Worm (Caenorhabditis elegans) whole organism, L1 larva: ENCODE results near the gene T04A8.18.
A peak's percentile ranks its signal among the peaks of the same experiment; 100 is the strongest.

Experiments used
- C04F5.9 ChIP-seq: sonication (generic microtip); optimal IDR thresholded peaks from 2 replicates; lab custom pipeline; 2016; ENCODE audit warnings: missing genetic modification characterization, missing compliant biosample characterization
- aha-1 ChIP-seq: fragments of 150-350 bp; optimal IDR thresholded peaks from 2 replicates; lab custom pipeline; 2014; ENCODE audit warnings: missing biosample characterization, missing genetic modification characterization
- alr-1 ChIP-seq: fragments of 200-800 bp; sonication (Bioruptor generic); optimal IDR thresholded peaks from 2 replicates; lab custom pipeline; 2018; ENCODE audit warnings: borderline replicate concordance, mild to moderate bottlenecking, missing genetic modification characterization, missing compliant biosample characterization
- blmp-1 ChIP-seq: fragments of 150-350 bp; optimal IDR thresholded peaks from 2 replicates; lab custom pipeline; 2014; ENCODE audit warnings: missing biosample characterization, missing genetic modification characterization
- ceh-63 ChIP-seq: fragments of 200-800 bp; sonication (Bioruptor generic); optimal IDR thresholded peaks from 2 replicates; lab custom pipeline; 2018; ENCODE audit warnings: mild to moderate bottlenecking, missing genetic modification characterization, missing compliant biosample characterization
- ceh-8 ChIP-seq: fragments of 200-800 bp; sonication (Bioruptor generic); optimal IDR thresholded peaks from 2 replicates; lab custom pipeline; 2018; ENCODE audit warnings: mild to moderate bottlenecking, missing genetic modification characterization, moderate library complexity, missing compliant biosample characterization
- ceh-82 ChIP-seq, 3 experiments: fragments of 150-350 bp in 1 of 3; sonication (generic microtip) in 2 of 3; optimal IDR thresholded peaks; 2 replicates each; lab custom pipeline; 2014 to 2017; ENCODE audit warnings: missing biosample characterization in 3 of 3, missing genetic modification characterization in 3 of 3
- ces-1 ChIP-seq: fragments of 150-350 bp; optimal IDR thresholded peaks from 2 replicates; lab custom pipeline; 2014; ENCODE audit warnings: missing biosample characterization, missing genetic modification reagents, missing genetic modification characterization
- dsc-1 ChIP-seq: sonication (generic microtip); optimal IDR thresholded peaks from 2 replicates; lab custom pipeline; 2016; ENCODE audit warnings: mild to moderate bottlenecking, missing genetic modification characterization, missing compliant biosample characterization
- efl-3 ChIP-seq: fragments of 200-800 bp; sonication (Bioruptor generic); optimal IDR thresholded peaks from 2 replicates; lab custom pipeline; 2018; ENCODE audit warnings: mild to moderate bottlenecking, missing genetic modification characterization, missing compliant biosample characterization
- egl-13 ChIP-seq: sonication (generic microtip); optimal IDR thresholded peaks from 2 replicates; lab custom pipeline; 2016; ENCODE audit warnings: missing genotype, missing genetic modification reagents, missing genetic modification characterization, missing compliant biosample characterization
- egl-27 ChIP-seq, 2 experiments: fragments of 150-350 bp in 1 of 2; sonication (generic microtip); optimal IDR thresholded peaks; 3 replicates each; lab custom pipeline; 2017 to 2018; ENCODE audit warnings: missing biosample characterization in 2 of 2, missing genetic modification characterization in 2 of 2, missing genetic modification reagents in 2 of 2
- elt-2 ChIP-seq: sonication (generic microtip); optimal IDR thresholded peaks from 2 replicates; lab custom pipeline; 2016; ENCODE audit warnings: missing genetic modification characterization, mild to moderate bottlenecking, inconsistent platforms, missing compliant biosample characterization, missing genetic modification reagents
- elt-3 ChIP-seq, 6 experiments: fragments of 150-350 bp in 1 of 6; sonication (generic microtip); optimal IDR thresholded peaks; 2 replicates each; lab custom pipeline; 2017 to 2018; ENCODE audit warnings: missing biosample characterization in 6 of 6, missing genetic modification characterization in 6 of 6, inconsistent platforms in 1 of 6
- ets-5 ChIP-seq: fragments of 200-800 bp; sonication (Bioruptor generic); IDR thresholded peaks from 2 replicates; pipeline ENCODE4 v1.3.6; 2022; ENCODE audit warnings: missing genetic modification characterization, missing compliant biosample characterization
- fkh-10 ChIP-seq: sonication (generic microtip); optimal IDR thresholded peaks from 2 replicates; lab custom pipeline; 2017; ENCODE audit warnings: missing biosample characterization, missing genetic modification reagents, missing genetic modification characterization
- grh-1 ChIP-seq: fragments of 200-800 bp; sonication (Bioruptor generic); IDR thresholded peaks from 2 replicates; pipeline ENCODE4 v1.3.6; 2022; ENCODE audit warnings: missing genetic modification reagents, missing genetic modification characterization, missing compliant biosample characterization
- hlh-17 ChIP-seq: fragments of 200-800 bp; sonication (Bioruptor generic); optimal IDR thresholded peaks from 2 replicates; lab custom pipeline; 2018; ENCODE audit warnings: missing genetic modification characterization, mild to moderate bottlenecking, missing compliant biosample characterization, moderate library complexity, borderline replicate concordance
- hlh-4 ChIP-seq: sonication (generic microtip); optimal IDR thresholded peaks from 2 replicates; lab custom pipeline; 2016; ENCODE audit warnings: mild to moderate bottlenecking, missing genetic modification characterization, missing compliant biosample characterization
- hpl-2 ChIP-seq: fragments of 150-350 bp; optimal IDR thresholded peaks from 2 replicates; lab custom pipeline; 2014; ENCODE audit warnings: missing biosample characterization, missing genetic modification reagents, missing genetic modification characterization
- irx-1 ChIP-seq: sonication (generic microtip); optimal IDR thresholded peaks from 2 replicates; lab custom pipeline; 2016; ENCODE audit warnings: missing genetic modification characterization, missing compliant biosample characterization
- lin-13 ChIP-seq: fragments of 150-350 bp; optimal IDR thresholded peaks from 2 replicates; lab custom pipeline; 2014; ENCODE audit warnings: missing biosample characterization, missing genetic modification reagents, missing genetic modification characterization
- lir-3 ChIP-seq: sonication (generic microtip); optimal IDR thresholded peaks from 2 replicates; lab custom pipeline; 2016; ENCODE audit warnings: mild to moderate bottlenecking, missing genetic modification characterization, moderate library complexity, missing compliant biosample characterization; ENCODE audit not compliant: poor library complexity
- lsy-2 ChIP-seq, 2 experiments: fragments of 150-350 bp; optimal IDR thresholded peaks; 2 replicates each; lab custom pipeline; 2014; ENCODE audit warnings: missing biosample characterization in 2 of 2, missing genetic modification characterization in 2 of 2
- mdl-1 ChIP-seq, 2 experiments: fragments of 150-350 bp; optimal IDR thresholded peaks; 2 replicates each; lab custom pipeline; 2014 to 2017; ENCODE audit warnings: missing biosample characterization in 2 of 2, missing genetic modification characterization in 2 of 2, inconsistent platforms in 1 of 2
- mef-2 ChIP-seq: fragments of 150-350 bp; optimal IDR thresholded peaks from 2 replicates; lab custom pipeline; 2014; ENCODE audit warnings: missing biosample characterization, missing genetic modification characterization
- nhr-11 ChIP-seq: fragments of 150-350 bp; optimal IDR thresholded peaks from 2 replicates; lab custom pipeline; 2014; ENCODE audit warnings: missing biosample characterization, missing genetic modification characterization
- nhr-19 ChIP-seq: fragments of 200-800 bp; sonication (Bioruptor generic); conservative IDR thresholded peaks from 2 replicates; pipeline ENCODE4 v1.3.6; 2022; ENCODE audit warnings: missing genetic modification characterization, missing compliant biosample characterization
- nhr-28 ChIP-seq: fragments of 150-350 bp; optimal IDR thresholded peaks from 2 replicates; lab custom pipeline; 2014; ENCODE audit warnings: missing biosample characterization, missing genetic modification characterization
- nhr-47 ChIP-seq: sonication (generic microtip); optimal IDR thresholded peaks from 2 replicates; lab custom pipeline; 2016; ENCODE audit warnings: mild to moderate bottlenecking, missing genetic modification characterization, moderate library complexity, missing compliant biosample characterization
- nhr-71 ChIP-seq: sonication (generic microtip); optimal IDR thresholded peaks from 2 replicates; lab custom pipeline; 2016; ENCODE audit warnings: mild to moderate bottlenecking, missing genetic modification characterization, moderate library complexity, missing compliant biosample characterization
- nhr-76 ChIP-seq: sonication (generic microtip); optimal IDR thresholded peaks from 2 replicates; lab custom pipeline; 2017; ENCODE audit warnings: missing biosample characterization, missing genetic modification characterization
- nhr-84 ChIP-seq: sonication (generic microtip); optimal IDR thresholded peaks from 2 replicates; lab custom pipeline; 2017; ENCODE audit warnings: missing biosample characterization, missing genetic modification characterization
- nhr-85 ChIP-seq: sonication (generic microtip); peaks from one replicate; lab custom pipeline; 2016; ENCODE audit warnings: missing genetic modification characterization, inconsistent platforms, missing compliant biosample characterization
- pag-3 ChIP-seq: sonication (generic microtip); optimal IDR thresholded peaks from 2 replicates; lab custom pipeline; 2017; ENCODE audit warnings: missing genetic modification characterization, mild to moderate bottlenecking, missing compliant biosample characterization, antibody characterized with exemption, borderline replicate concordance; ENCODE audit not compliant: insufficient read depth
- pqm-1 ChIP-seq: sonication (generic microtip); optimal IDR thresholded peaks from 3 replicates; lab custom pipeline; 2017; ENCODE audit warnings: missing biosample characterization, missing genetic modification characterization
- rnt-1 ChIP-seq: sonication (generic microtip); optimal IDR thresholded peaks from 2 replicates; lab custom pipeline; 2016; ENCODE audit warnings: mild to moderate bottlenecking, missing genetic modification characterization, moderate library complexity, missing compliant biosample characterization
- skn-1 ChIP-seq: fragments of 150-350 bp; optimal IDR thresholded peaks from 2 replicates; lab custom pipeline; 2014; ENCODE audit warnings: missing biosample characterization, missing genetic modification characterization
- snpc-4 ChIP-seq: fragments of 150-350 bp; optimal IDR thresholded peaks from 2 replicates; lab custom pipeline; 2014; ENCODE audit warnings: missing biosample characterization, missing genetic modification characterization
- sox-4 ChIP-seq: sonication (generic microtip); optimal IDR thresholded peaks from 2 replicates; lab custom pipeline; 2016; ENCODE audit warnings: missing genetic modification characterization, missing compliant biosample characterization
- sptf-1 ChIP-seq: fragments of 150-350 bp; optimal IDR thresholded peaks from 2 replicates; lab custom pipeline; 2014; ENCODE audit warnings: missing biosample characterization, missing genetic modification characterization
- sup-37 ChIP-seq: fragments of 200-800 bp; sonication (Bioruptor generic); optimal IDR thresholded peaks from 2 replicates; lab custom pipeline; 2018; ENCODE audit warnings: mild to moderate bottlenecking, missing genetic modification characterization, missing compliant biosample characterization
- unc-130 ChIP-seq: fragments of 150-350 bp; optimal IDR thresholded peaks from 2 replicates; lab custom pipeline; 2017; ENCODE audit warnings: missing biosample characterization, missing genetic modification characterization, inconsistent platforms
- unc-30 ChIP-seq: sonication (generic microtip); optimal IDR thresholded peaks from 2 replicates; lab custom pipeline; 2017; ENCODE audit warnings: missing biosample characterization, missing genetic modification characterization
- unc-62 ChIP-seq: fragments of 150-350 bp; optimal IDR thresholded peaks from 2 replicates; lab custom pipeline; 2014; ENCODE audit warnings: missing biosample characterization, missing genetic modification reagents, missing genetic modification characterization
- unc-86 ChIP-seq: sonication (generic microtip); optimal IDR thresholded peaks from 2 replicates; lab custom pipeline; 2016; ENCODE audit warnings: missing genetic modification characterization, missing compliant biosample characterization
- vab-15 ChIP-seq: sonication (generic microtip); optimal IDR thresholded peaks from 2 replicates; lab custom pipeline; 2017; ENCODE audit warnings: missing genotype, mild to moderate bottlenecking, missing genetic modification characterization, missing compliant biosample characterization
- xbp-1 ChIP-seq: sonication (generic microtip); optimal IDR thresholded peaks from 2 replicates; lab custom pipeline; 2016; ENCODE audit warnings: missing genetic modification characterization, missing compliant biosample characterization
- zip-4 ChIP-seq: fragments of 200-800 bp; sonication (Bioruptor generic); optimal IDR thresholded peaks from 2 replicates; lab custom pipeline; 2018; ENCODE audit warnings: mild to moderate bottlenecking, missing genetic modification characterization, moderate library complexity, missing compliant biosample characterization
- ztf-11 ChIP-seq, 2 experiments: sonication (generic microtip); optimal IDR thresholded peaks; 2 replicates each; lab custom pipeline; 2016 to 2017; ENCODE audit warnings: missing genetic modification characterization in 2 of 2, missing biosample characterization in 1 of 2, missing compliant biosample characterization in 1 of 2
- ztf-4 ChIP-seq: fragments of 150-350 bp; optimal IDR thresholded peaks from 2 replicates; lab custom pipeline; 2014; ENCODE audit warnings: missing biosample characterization, missing genetic modification characterization

Gene T04A8.18

DNA sequence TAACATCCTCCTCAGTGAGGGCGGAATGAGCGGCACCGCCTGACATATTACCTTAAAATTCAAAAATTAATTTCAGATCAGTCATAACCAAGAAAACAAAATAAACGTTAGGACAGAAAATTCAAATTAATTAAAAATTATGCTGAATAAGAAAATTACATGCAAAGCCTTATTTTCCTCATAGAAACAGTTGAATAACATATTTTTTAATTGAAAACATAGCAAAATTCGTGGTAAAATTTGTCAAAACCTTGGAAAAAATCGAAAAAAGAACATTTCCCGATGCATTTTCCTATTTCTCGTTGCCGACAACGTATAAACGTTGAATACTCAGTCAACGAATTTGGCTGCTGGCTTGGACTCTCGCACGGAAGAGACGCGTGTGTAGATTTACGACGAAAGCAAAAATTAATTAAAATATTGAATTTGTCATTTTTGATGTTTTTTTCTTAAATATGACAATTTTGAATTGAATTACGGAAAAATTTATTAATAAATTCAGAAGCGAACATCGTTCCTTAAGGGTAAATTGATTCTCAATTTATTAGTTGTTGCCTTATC, 45.1 kb downstream of the T04A8.18 start, which contains the start of the genes rps-0 and rbg-3 (continued):
- TF ChIP-seq blmp-1 (tag; lab: Kevin White, UChicago) = peak; percentile 89
- no peak for TF ChIP-seq ces-1
- TF ChIP-seq nhr-85 (tag; lab: Kevin White, UChicago) = peak; percentile 95
- TF ChIP-seq alr-1 (tag; lab: Kevin White, UChicago) = no peak
- TF ChIP-seq mdl-1 (tag; optimal IDR thresholded peaks at IDR 0.05; lab: Kevin White, UChicago) = peak in 1 of 2 experiments; percentile 84
- TF ChIP-seq efl-3 (GFP tag; lab: Kevin White, UChicago) = no peak
- TF ChIP-seq pqm-1 (tag; lab: Kevin White, UChicago) = no peak
- TF ChIP-seq unc-130 (tag; lab: Kevin White, UChicago) = peak; percentile 97
- TF ChIP-seq ztf-11 (tag; optimal IDR thresholded peaks at IDR 0.05; lab: Kevin White, UChicago) = peak in 1 of 2 experiments; percentile 72
- TF ChIP-seq pag-3 (tag; lab: Kevin White, UChicago) = no peak
- peak; percentile 64 for TF ChIP-seq sox-4 (tag; lab: Kevin White, UChicago)
- peak; percentile 42 for TF ChIP-seq fkh-10
- peak; percentile 57 for TF ChIP-seq mef-2 (tag; lab: Kevin White, UChicago)
- TF ChIP-seq lsy-2 (tag; optimal IDR thresholded peaks at IDR 0.05; lab: Kevin White, UChicago) = peak; percentile 97
- TF ChIP-seq ztf-4 (tag; lab: Kevin White, UChicago) = peak; percentile 84
- peak; percentile 93 to 94 (median 93) for TF ChIP-seq ceh-82 (tag; optimal IDR thresholded peaks at IDR 0.05; lab: Kevin White, UChicago)
- TF ChIP-seq lir-3 = peak; percentile 75
- TF ChIP-seq sptf-1 (tag; lab: Kevin White, UChicago) = no peak
- TF ChIP-seq unc-30 (tag; lab: Kevin White, UChicago) = no peak
- peak; percentile 79 for TF ChIP-seq grh-1 (GFP tag; lab: Robert Waterston, UW)
- TF ChIP-seq snpc-4 = peak; percentile 47
- TF ChIP-seq nhr-71 (tag; lab: Kevin White, UChicago) = peak; percentile 97
- TF ChIP-seq nhr-47 (tag; lab: Kevin White, UChicago) = peak; percentile 95
- TF ChIP-seq skn-1 (tag; lab: Kevin White, UChicago) = peak; percentile 76
- TF ChIP-seq egl-27 (tag; optimal IDR thresholded peaks at IDR 0.05; lab: Kevin White, UChicago) = no peak
- peak; percentile 38 for TF ChIP-seq sup-37 (GFP tag; lab: Kevin White, UChicago)
- TF ChIP-seq dsc-1 = peak; percentile 92
- no peak for TF ChIP-seq hlh-17
- TF ChIP-seq zip-4 (GFP tag; lab: Kevin White, UChicago) = peak; percentile 74
- TF ChIP-seq nhr-11 (tag; lab: Kevin White, UChicago) = peak; percentile 74
- peak; percentile 49 for TF ChIP-seq elt-2 (tag; lab: Kevin White, UChicago)
- TF ChIP-seq nhr-19 (GFP tag; lab: Robert Waterston, UW) = peak; percentile 93
- peak; percentile 88 for TF ChIP-seq unc-86 (tag; lab: Kevin White, UChicago)
- TF ChIP-seq C04F5.9 (tag; lab: Kevin White, UChicago) = peak; percentile 99
- no peak for TF ChIP-seq unc-62 (GFP tag; lab: Kevin White, UChicago)
- TF ChIP-seq ceh-8 (GFP tag; lab: Kevin White, UChicago) = peak; percentile 90
- peak; percentile 92 for TF ChIP-seq rnt-1 (tag; lab: Kevin White, UChicago)
- TF ChIP-seq vab-15 (tag; lab: Kevin White, UChicago) = peak; percentile 77
- no peak for TF ChIP-seq nhr-76 (tag; lab: Kevin White, UChicago)
- no peak for TF ChIP-seq nhr-28 (tag; lab: Kevin White, UChicago)
- TF ChIP-seq hpl-2 (GFP tag; lab: Kevin White, UChicago) = peak; percentile 55
- no peak for TF ChIP-seq nhr-84 (tag; lab: Kevin White, UChicago)
- TF ChIP-seq ets-5 (GFP tag; lab: Robert Waterston, UW) = no peak
- TF ChIP-seq egl-13 (tag; lab: Kevin White, UChicago) = peak; percentile 82
- peak; percentile 2 for TF ChIP-seq aha-1 (tag; lab: Kevin White, UChicago)
- TF ChIP-seq elt-3 (tag; optimal IDR thresholded peaks at IDR 0.05; lab: Kevin White, UChicago) = peak in 5 of 6 experiments; percentile 13 to 90 (median 75)
- TF ChIP-seq ceh-63 (GFP tag; lab: Kevin White, UChicago) = no peak
- peak; percentile 85 for TF ChIP-seq irx-1 (tag; lab: Kevin White, UChicago)
- peak; percentile 93 for TF ChIP-seq xbp-1
- peak; percentile 90 for TF ChIP-seq lin-13 (GFP tag; lab: Kevin White, UChicago)
- TF ChIP-seq hlh-4 = no peak
